Worm (Caenorhabditis elegans): ENCODE measurements around the gene dpm-3.
A peak's percentile ranks its signal among the peaks of the same experiment; 100 is the strongest.

Gene dpm-3

DNA sequence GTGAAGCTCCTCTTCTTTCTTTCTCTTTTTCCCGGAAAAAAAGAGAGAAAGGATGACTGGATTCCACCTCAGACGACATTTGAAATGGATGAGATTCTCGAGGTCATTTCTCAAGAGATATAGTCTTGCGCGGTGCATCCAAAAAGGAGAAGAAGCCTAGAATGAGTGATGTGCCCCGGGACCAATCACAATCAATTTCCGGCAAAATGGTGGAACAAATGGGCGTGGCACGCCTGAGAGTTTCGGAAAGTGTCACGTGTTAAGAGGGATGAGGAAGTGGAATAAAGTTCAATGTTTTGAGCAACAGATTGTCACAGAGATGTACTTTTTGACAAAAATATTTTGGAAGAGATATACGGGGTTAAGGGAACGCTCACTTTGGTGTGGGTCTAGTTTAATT lies 34.2 kb downstream of the dpm-3 start:
- TF ChIP-seq flt-1 (GFP tag; IDR thresholded peaks at IDR 0.05) (no peak), cog-1 (tag; optimal IDR thresholded peaks at IDR 0.05) (no peak), ref-1 (GFP tag; conservative IDR thresholded peaks at IDR 0.05) (no peak)

DNA sequence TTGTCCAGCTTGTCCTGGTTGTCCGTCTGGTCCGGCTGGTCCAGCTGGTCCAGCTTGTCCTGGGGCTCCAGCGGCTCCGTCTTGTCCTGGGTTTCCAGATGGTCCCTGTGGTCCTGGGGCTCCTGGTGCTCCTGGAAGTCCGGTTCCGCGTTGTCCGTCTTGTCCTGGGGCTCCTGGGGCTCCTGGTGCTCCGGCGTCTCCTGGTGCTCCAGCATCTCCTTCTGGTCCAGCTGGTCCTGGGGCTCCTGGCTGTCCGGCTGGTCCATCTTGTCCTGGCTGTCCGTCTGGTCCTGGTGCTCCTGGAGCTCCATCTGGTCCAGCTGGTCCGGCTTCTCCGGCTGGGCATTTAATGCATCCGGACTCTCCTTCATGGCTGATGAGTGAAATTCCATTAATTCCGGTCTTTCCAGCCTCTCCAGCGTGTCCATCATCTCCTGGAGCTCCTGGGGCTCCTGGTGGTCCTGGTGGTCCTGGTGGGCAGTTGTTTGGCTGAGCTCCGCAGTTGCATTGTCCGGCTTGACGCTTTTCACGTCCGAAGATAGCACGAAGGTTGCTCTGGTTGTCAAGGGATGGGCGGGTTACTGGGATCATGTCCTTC lies 36.4 kb downstream of the dpm-3 start:
- TF ChIP-seq cog-1 (tag; optimal IDR thresholded peaks at IDR 0.05) (no peak), tab-1 (GFP tag; IDR thresholded peaks at IDR 0.05) (0 out of 2 replicates have a peak, but pooled peaks have one; percentile 31), ref-1 (GFP tag; conservative IDR thresholded peaks at IDR 0.05) (no peak), med-1 (GFP tag; optimal IDR thresholded peaks at IDR 0.05; ENCODE audit: insufficient read depth) (no peak), flt-1 (GFP tag; IDR thresholded peaks at IDR 0.05) (no peak), T22C8.4 (GFP tag; IDR thresholded peaks at IDR 0.05) (no peak), ztf-23 (GFP tag; IDR thresholded peaks at IDR 0.05) (no peak), ztf-29 (GFP tag; IDR thresholded peaks at IDR 0.05) (no peak), klf-2 (GFP tag; conservative IDR thresholded peaks at IDR 0.05) (0 out of 2 replicates have a peak, but pooled peaks have one; percentile 10)

- TF ChIP-seq ref-1 (GFP tag; conservative IDR thresholded peaks at IDR 0.05) (no peak), tab-1 (GFP tag; IDR thresholded peaks at IDR 0.05) (no peak), T22C8.4 (GFP tag; IDR thresholded peaks at IDR 0.05) (no peak), cog-1 (tag; optimal IDR thresholded peaks at IDR 0.05) (no peak), ztf-23 (GFP tag; IDR thresholded peaks at IDR 0.05) (no peak), ztf-29 (GFP tag; IDR thresholded peaks at IDR 0.05) (no peak), med-1 (GFP tag; optimal IDR thresholded peaks at IDR 0.05; ENCODE audit: insufficient read depth) (no peak), klf-2 (GFP tag; conservative IDR thresholded peaks at IDR 0.05) (no peak), flt-1 (GFP tag; IDR thresholded peaks at IDR 0.05) (no peak)
Measured at ce11 chrIV:12428467-12428866, 37.1 kb downstream of the dpm-3 start, which contains the start of gene col-130. col-130 (minus strand) TSS chrIV:12428516.

- TF ChIP-seq ztf-29 (GFP tag; IDR thresholded peaks at IDR 0.05) (no peak), klf-2 (GFP tag; conservative IDR thresholded peaks at IDR 0.05) (no peak)
Measured at ce11 chrIV:12429504-12429903, 38.1 kb downstream of the dpm-3 start.

DNA sequence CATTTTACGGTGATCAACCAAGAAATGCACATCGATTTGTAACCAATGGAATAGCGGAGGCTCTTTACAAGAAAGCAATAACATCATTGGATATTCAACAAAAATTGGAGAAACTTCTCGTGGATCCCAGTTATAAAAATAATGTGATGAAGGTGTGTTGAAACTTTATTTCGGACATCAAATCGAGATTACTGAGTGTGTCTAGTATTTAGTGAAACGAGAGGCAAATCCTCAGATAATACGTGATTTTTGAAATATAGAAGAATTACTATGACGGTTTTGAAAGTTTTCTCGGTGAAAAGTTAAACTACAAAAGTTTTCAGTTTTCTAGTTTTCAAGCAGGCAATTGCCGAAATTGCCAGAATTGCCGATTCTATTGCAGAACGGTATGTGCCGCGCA lies 40.4 kb downstream of the dpm-3 start:
- no peak for TF ChIP-seq ztf-29 (GFP tag; IDR thresholded peaks at IDR 0.05)
- TF ChIP-seq ref-1 (GFP tag; conservative IDR thresholded peaks at IDR 0.05), result no peak
- TF ChIP-seq ztf-23 (GFP tag; IDR thresholded peaks at IDR 0.05), result no peak
- no peak for TF ChIP-seq med-1 (GFP tag; optimal IDR thresholded peaks at IDR 0.05; ENCODE audit: insufficient read depth)
- TF ChIP-seq T22C8.4 (GFP tag; IDR thresholded peaks at IDR 0.05), result no peak
- TF ChIP-seq klf-2 (GFP tag; conservative IDR thresholded peaks at IDR 0.05), result no peak
- no peak for TF ChIP-seq tab-1 (GFP tag; IDR thresholded peaks at IDR 0.05)
- TF ChIP-seq cog-1 (tag; optimal IDR thresholded peaks at IDR 0.05), result no peak
- no peak for TF ChIP-seq flt-1 (GFP tag; IDR thresholded peaks at IDR 0.05)

- TF ChIP-seq flt-1 (GFP tag; IDR thresholded peaks at IDR 0.05), result no peak
- no peak for TF ChIP-seq T22C8.4 (GFP tag; IDR thresholded peaks at IDR 0.05)
- no peak for TF ChIP-seq ztf-29 (GFP tag; IDR thresholded peaks at IDR 0.05)
- no peak for TF ChIP-seq ztf-23 (GFP tag; IDR thresholded peaks at IDR 0.05)
- TF ChIP-seq tab-1 (GFP tag; IDR thresholded peaks at IDR 0.05), result no peak
- TF ChIP-seq cog-1 (tag; optimal IDR thresholded peaks at IDR 0.05), result no peak
- TF ChIP-seq ref-1 (GFP tag; conservative IDR thresholded peaks at IDR 0.05), result no peak
- TF ChIP-seq med-1 (GFP tag; optimal IDR thresholded peaks at IDR 0.05; ENCODE audit: insufficient read depth), result no peak
- TF ChIP-seq klf-2 (GFP tag; conservative IDR thresholded peaks at IDR 0.05), result no peak
Measured at ce11 chrIV:12432340-12432739, 41.0 kb downstream of the dpm-3 start, which contains the start of gene clec-184. clec-184 (plus strand) TSS chrIV:12432640.

DNA sequence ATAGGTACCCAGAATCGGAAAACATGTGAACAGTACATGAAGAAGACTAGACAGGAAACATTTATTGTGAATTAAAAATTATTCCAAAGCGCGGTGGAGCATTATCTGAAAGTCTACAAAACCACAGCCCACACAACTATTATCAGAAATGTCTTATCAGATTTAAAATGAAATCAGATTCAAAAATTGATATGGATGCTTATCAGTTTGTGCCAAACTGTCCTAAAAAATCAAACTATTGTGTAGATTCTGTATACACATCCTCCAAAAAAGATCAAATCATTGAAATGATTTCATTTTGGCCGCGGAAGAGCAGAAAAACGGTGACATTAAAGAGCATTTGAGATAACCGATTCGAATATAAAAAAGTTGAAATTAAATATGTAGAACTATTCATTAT lies 44.1 kb downstream of the dpm-3 start, which contains the start of gene irg-4:
irg-4 (plus strand) TSS at position 392 of the 400 bp plus-strand sequence.
- TF ChIP-seq flt-1 (GFP tag; IDR thresholded peaks at IDR 0.05) (no peak), klf-2 (GFP tag; conservative IDR thresholded peaks at IDR 0.05) (no peak), med-1 (GFP tag; optimal IDR thresholded peaks at IDR 0.05; ENCODE audit: insufficient read depth) (no peak), ztf-29 (GFP tag; IDR thresholded peaks at IDR 0.05) (no peak), T22C8.4 (GFP tag; IDR thresholded peaks at IDR 0.05) (no peak), tab-1 (GFP tag; IDR thresholded peaks at IDR 0.05) (no peak), cog-1 (tag; optimal IDR thresholded peaks at IDR 0.05) (no peak), ztf-23 (GFP tag; IDR thresholded peaks at IDR 0.05) (no peak), ref-1 (GFP tag; conservative IDR thresholded peaks at IDR 0.05) (no peak)

ce11 chrIV:12438359-12438758 lies 47.0 kb downstream of the dpm-3 start, which contains the start of gene clec-185:
clec-185 (plus strand) TSS chrIV:12438659.
- TF ChIP-seq med-1 (GFP tag; optimal IDR thresholded peaks at IDR 0.05; ENCODE audit: insufficient read depth), result no peak
- no peak for TF ChIP-seq ztf-29 (GFP tag; IDR thresholded peaks at IDR 0.05)
- no peak for TF ChIP-seq klf-2 (GFP tag; conservative IDR thresholded peaks at IDR 0.05)
- no peak for TF ChIP-seq flt-1 (GFP tag; IDR thresholded peaks at IDR 0.05)
- no peak for TF ChIP-seq T22C8.4 (GFP tag; IDR thresholded peaks at IDR 0.05)
- TF ChIP-seq cog-1 (tag; optimal IDR thresholded peaks at IDR 0.05), result no peak
- TF ChIP-seq tab-1 (GFP tag; IDR thresholded peaks at IDR 0.05), result no peak
- no peak for TF ChIP-seq ref-1 (GFP tag; conservative IDR thresholded peaks at IDR 0.05)
- no peak for TF ChIP-seq ztf-23 (GFP tag; IDR thresholded peaks at IDR 0.05)

DNA sequence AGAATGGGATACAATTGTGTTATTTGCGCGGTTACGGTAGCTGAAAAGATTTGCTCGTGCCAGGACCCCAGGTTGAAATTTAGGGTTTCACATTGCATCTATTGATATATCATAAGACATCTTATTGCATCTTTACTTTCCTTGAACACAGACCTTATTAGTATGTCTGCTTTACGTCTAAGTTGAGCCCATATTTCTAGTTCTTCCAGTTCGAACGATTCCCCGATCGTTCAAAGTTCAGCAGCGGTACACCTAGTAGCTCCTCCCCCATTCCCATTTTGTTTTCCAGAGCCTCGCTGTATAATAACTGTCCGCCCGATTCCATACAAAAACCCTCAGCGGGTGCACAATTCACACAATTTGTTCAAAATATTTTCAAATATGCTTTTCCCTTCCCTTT lies 50.3 kb downstream of the dpm-3 start, which contains the start of gene C25G4.17:
C25G4.17 (plus strand) TSS at position 301 of the 400 bp plus-strand sequence.
- no peak for TF ChIP-seq cog-1 (tag; optimal IDR thresholded peaks at IDR 0.05)
- TF ChIP-seq klf-2 (GFP tag; conservative IDR thresholded peaks at IDR 0.05), result no peak
- no peak for TF ChIP-seq med-1 (GFP tag; optimal IDR thresholded peaks at IDR 0.05; ENCODE audit: insufficient read depth)
- no peak for TF ChIP-seq T22C8.4 (GFP tag; IDR thresholded peaks at IDR 0.05)
- no peak for TF ChIP-seq tab-1 (GFP tag; IDR thresholded peaks at IDR 0.05)
- TF ChIP-seq flt-1 (GFP tag; IDR thresholded peaks at IDR 0.05), result no peak
- TF ChIP-seq ztf-29 (GFP tag; IDR thresholded peaks at IDR 0.05), result no peak
- no peak for TF ChIP-seq ztf-23 (GFP tag; IDR thresholded peaks at IDR 0.05)
- no peak for TF ChIP-seq ref-1 (GFP tag; conservative IDR thresholded peaks at IDR 0.05)
